Fruit fly (Drosophila melanogaster) whole organism, embryonic: ENCODE results near the gene Gbeta76C.
A peak's percentile ranks its signal among the peaks of the same experiment; 100 is the strongest.

Experiments used
- BEAF-32 ChIP-seq: fragments of 200-800 bp; sonication (Bioruptor generic); optimal IDR thresholded peaks from 3 replicates; lab custom pipeline; 2017; ENCODE audit warnings: missing biosample characterization, missing genetic modification characterization, mild to moderate bottlenecking, moderate library complexity, missing genetic modification reagents
- CG1024 ChIP-seq: fragments of 200-800 bp; sonication (Bioruptor generic); IDR thresholded peaks from 2 replicates; pipeline ENCODE4 v1.3.6; 2022; ENCODE audit warnings: missing biosample characterization, missing genetic modification characterization
- CG10959 ChIP-seq: fragments of 200-800 bp; sonication (Bioruptor generic); IDR thresholded peaks from 2 replicates; pipeline ENCODE4 v1.3.6; 2022; ENCODE audit warnings: missing biosample characterization, missing genetic modification characterization
- CG10979 ChIP-seq: fragments of 200-800 bp; sonication (Bioruptor generic); optimal IDR thresholded peaks from 2 replicates; lab custom pipeline; 2018; ENCODE audit warnings: missing biosample characterization, mild to moderate bottlenecking, missing genetic modification characterization, moderate library complexity
- CG11695 ChIP-seq: fragments of 200-800 bp; sonication (Bioruptor generic); IDR thresholded peaks from 3 replicates; pipeline ENCODE4 v1.3.6; 2022; ENCODE audit warnings: missing biosample characterization, missing genetic modification characterization
- CG12236 ChIP-seq: fragments of 200-800 bp; sonication (Bioruptor generic); optimal IDR thresholded peaks from 2 replicates; lab custom pipeline; 2016; ENCODE audit warnings: missing biosample characterization, missing genetic modification characterization
- CG13287 ChIP-seq: fragments of 200-800 bp; sonication (Bioruptor generic); IDR thresholded peaks from 2 replicates; pipeline ENCODE4 v1.3.6; 2022; ENCODE audit warnings: missing biosample characterization, missing genetic modification characterization; ENCODE audit not compliant: partially characterized antibody
- CG13624 ChIP-seq: fragments of 200-800 bp; sonication (Bioruptor generic); optimal IDR thresholded peaks from 2 replicates; lab custom pipeline; 2016; ENCODE audit warnings: missing biosample characterization, missing genetic modification characterization
- CG17359 ChIP-seq: fragments of 200-800 bp; sonication (Bioruptor generic); optimal IDR thresholded peaks from 3 replicates; lab custom pipeline; 2018; ENCODE audit warnings: missing biosample characterization, mild to moderate bottlenecking, missing genetic modification characterization, moderate library complexity
- CG17568 ChIP-seq: fragments of 200-800 bp; sonication (Bioruptor generic); optimal IDR thresholded peaks from 2 replicates; lab custom pipeline; 2018; ENCODE audit warnings: missing biosample characterization, mild to moderate bottlenecking, missing genetic modification characterization, moderate library complexity
- CG18599 ChIP-seq: fragments of 200-800 bp; sonication (Bioruptor generic); optimal IDR thresholded peaks from 3 replicates; lab custom pipeline; 2017; ENCODE audit warnings: missing biosample characterization, missing genetic modification characterization, mild to moderate bottlenecking, moderate library complexity, missing genetic modification reagents
- CG30403 ChIP-seq: fragments of 200-800 bp; sonication (Bioruptor generic); optimal IDR thresholded peaks from 3 replicates; lab custom pipeline; 2016; ENCODE audit warnings: missing biosample characterization, missing genetic modification characterization
- CG31441 ChIP-seq: fragments of 200-800 bp; sonication (Bioruptor generic); IDR thresholded peaks from 2 replicates; pipeline ENCODE4 v1.3.6; 2022; ENCODE audit warnings: missing biosample characterization, missing genetic modification characterization
- CG32772 ChIP-seq: fragments of 200-800 bp; sonication (Bioruptor generic); IDR thresholded peaks from 2 replicates; pipeline ENCODE4 v1.3.6; 2022; ENCODE audit warnings: missing biosample characterization, missing genetic modification characterization
- CG4404 ChIP-seq: fragments of 200-800 bp; sonication (Bioruptor generic); IDR thresholded peaks from 2 replicates; pipeline ENCODE4 v1.3.6; 2022; ENCODE audit warnings: missing biosample characterization, missing genetic modification characterization
- CG6689 ChIP-seq: fragments of 200-800 bp; sonication (Bioruptor generic); IDR thresholded peaks from 2 replicates; pipeline ENCODE4 v1.3.6; 2022; ENCODE audit warnings: missing biosample characterization, missing genetic modification characterization
- CG7745 ChIP-seq: fragments of 200-800 bp; sonication (Bioruptor generic); optimal IDR thresholded peaks from 2 replicates; lab custom pipeline; 2018; ENCODE audit warnings: missing biosample characterization, mild to moderate bottlenecking, missing genetic modification characterization, moderate library complexity
- CG7786 ChIP-seq: fragments of 200-800 bp; sonication (Bioruptor generic); optimal IDR thresholded peaks from 2 replicates; lab custom pipeline; 2016; ENCODE audit warnings: missing biosample characterization, missing genetic modification characterization
- CG8478 ChIP-seq: fragments of >200 bp; optimal IDR thresholded peaks from 2 replicates; lab custom pipeline; 2018
- CG8765 ChIP-seq: fragments of 200-800 bp; sonication (Bioruptor generic); IDR thresholded peaks from 2 replicates; pipeline ENCODE4 v1.3.6; 2022; ENCODE audit warnings: missing biosample characterization, missing genetic modification characterization
- CG9727 ChIP-seq: fragments of 200-800 bp; sonication (Bioruptor generic); optimal IDR thresholded peaks from 3 replicates; lab custom pipeline; 2017; ENCODE audit warnings: missing biosample characterization, mild to moderate bottlenecking, missing genetic modification characterization
- CG9797 ChIP-seq: fragments of 200-800 bp; sonication (Bioruptor generic); optimal IDR thresholded peaks from 3 replicates; lab custom pipeline; 2018; ENCODE audit warnings: missing biosample characterization, mild to moderate bottlenecking, missing genetic modification characterization
- HLH54F ChIP-seq: fragments of 200-800 bp; sonication (Bioruptor generic); optimal IDR thresholded peaks from 3 replicates; lab custom pipeline; 2016; ENCODE audit warnings: missing biosample characterization, missing genetic modification characterization
- HLHmδ ChIP-seq: fragments of 200-800 bp; sonication (Bioruptor generic); optimal IDR thresholded peaks from 2 replicates; lab custom pipeline; 2018; ENCODE audit warnings: missing biosample characterization, mild to moderate bottlenecking, missing genetic modification characterization, moderate library complexity
- HmgD ChIP-seq: fragments of 200-800 bp; sonication (Bioruptor generic); optimal IDR thresholded peaks from 3 replicates; lab custom pipeline; 2016; ENCODE audit warnings: missing biosample characterization, missing genetic modification characterization
- Max ChIP-seq: fragments of 200-800 bp; sonication (Bioruptor generic); optimal IDR thresholded peaks from 2 replicates; lab custom pipeline; 2016; ENCODE audit warnings: missing biosample characterization, mild to moderate bottlenecking, missing genetic modification characterization
- Myb ChIP-seq: fragments of 200-800 bp; sonication (Bioruptor generic); optimal IDR thresholded peaks from 2 replicates; lab custom pipeline; 2016; ENCODE audit warnings: missing biosample characterization, missing genetic modification characterization
- Rfx ChIP-seq: fragments of 200-800 bp; sonication (Bioruptor generic); IDR thresholded peaks from 2 replicates; pipeline ENCODE4 v1.3.6; 2022; ENCODE audit warnings: missing biosample characterization, missing genetic modification characterization
- Sry-β ChIP-seq: fragments of 200-800 bp; sonication (Bioruptor generic); optimal IDR thresholded peaks from 2 replicates; lab custom pipeline; 2018; ENCODE audit warnings: missing biosample characterization, mild to moderate bottlenecking, missing genetic modification characterization, moderate library complexity
- Vsx1 ChIP-seq: fragments of 200-800 bp; sonication (Bioruptor generic); optimal IDR thresholded peaks from 2 replicates; lab custom pipeline; 2017; ENCODE audit warnings: missing biosample characterization, mild to moderate bottlenecking, missing genetic modification characterization, missing genetic modification reagents
- ac ChIP-seq: fragments of 200-800 bp; sonication (Bioruptor generic); optimal IDR thresholded peaks from 3 replicates; lab custom pipeline; 2017; ENCODE audit warnings: missing biosample characterization, mild to moderate bottlenecking, missing genetic modification characterization
- btn ChIP-seq: fragments of 200-800 bp; sonication (Bioruptor generic); optimal IDR thresholded peaks from 2 replicates; lab custom pipeline; 2016; ENCODE audit warnings: missing biosample characterization, missing genetic modification characterization
- emc ChIP-seq: fragments of 200-800 bp; sonication (Bioruptor generic); optimal IDR thresholded peaks from 2 replicates; lab custom pipeline; 2016; ENCODE audit warnings: missing biosample characterization, missing genetic modification characterization
- exex ChIP-seq: fragments of 200-800 bp; sonication (Bioruptor generic); optimal IDR thresholded peaks from 4 replicates; lab custom pipeline; 2018; ENCODE audit warnings: missing biosample characterization, mild to moderate bottlenecking, missing genetic modification characterization, moderate library complexity
- ftz-f1 ChIP-seq: fragments of 200-800 bp; sonication (Bioruptor generic); optimal IDR thresholded peaks from 2 replicates; lab custom pipeline; 2016; ENCODE audit warnings: missing biosample characterization, missing genetic modification characterization
- gem ChIP-seq: fragments of 200-800 bp; sonication (Bioruptor generic); optimal IDR thresholded peaks from 2 replicates; lab custom pipeline; 2019; ENCODE audit warnings: missing biosample characterization, mild to moderate bottlenecking, missing genetic modification characterization, moderate library complexity
- gfzf ChIP-seq: fragments of 200-800 bp; sonication (Bioruptor generic); optimal IDR thresholded peaks from 2 replicates; lab custom pipeline; 2016; ENCODE audit warnings: missing biosample characterization, mild to moderate bottlenecking, missing genetic modification characterization, moderate library complexity
- hkb ChIP-seq, 2 experiments: fragments of 200-800 bp in 1 of 2; fragments of >200 bp in 1 of 2; sonication (Bioruptor generic) in 1 of 2; IDR thresholded peaks in 1 of 2; optimal IDR thresholded peaks in 1 of 2; 2 replicates each; pipeline versions ENCODE4 v1.3.6 to Lab custom; 2017 to 2022; ENCODE audit warnings: missing biosample characterization in 1 of 2, missing genetic modification characterization in 1 of 2
- jing ChIP-seq: fragments of 200-800 bp; sonication (Bioruptor generic); optimal IDR thresholded peaks from 2 replicates; lab custom pipeline; 2018; ENCODE audit warnings: missing biosample characterization, mild to moderate bottlenecking, missing genetic modification characterization
- maf-S ChIP-seq: fragments of 200-800 bp; sonication (Bioruptor generic); optimal IDR thresholded peaks from 2 replicates; lab custom pipeline; 2016; ENCODE audit warnings: missing biosample characterization, missing genetic modification characterization
- nom ChIP-seq: fragments of 200-800 bp; sonication (Bioruptor generic); optimal IDR thresholded peaks from 2 replicates; lab custom pipeline; 2017; ENCODE audit warnings: missing biosample characterization, missing genetic modification characterization, mild to moderate bottlenecking, moderate library complexity, missing genetic modification reagents
- org-1 ChIP-seq: fragments of 200-800 bp; sonication (Bioruptor generic); optimal IDR thresholded peaks from 2 replicates; lab custom pipeline; 2017; ENCODE audit warnings: missing biosample characterization, missing genetic modification characterization
- ranshi ChIP-seq: fragments of 200-800 bp; sonication (Bioruptor generic); IDR thresholded peaks from 2 replicates; pipeline ENCODE4 v1.3.6; 2022; ENCODE audit warnings: missing biosample characterization, missing genetic modification characterization
- sd ChIP-seq: fragments of 200-800 bp; sonication (Bioruptor generic); optimal IDR thresholded peaks from 3 replicates; lab custom pipeline; 2018; ENCODE audit warnings: missing biosample characterization, mild to moderate bottlenecking, missing genetic modification characterization, moderate library complexity
- sim ChIP-seq: fragments of 200-800 bp; sonication (Bioruptor generic); IDR thresholded peaks from 2 replicates; pipeline ENCODE4 v1.3.6; 2022; ENCODE audit warnings: missing biosample characterization, missing genetic modification characterization
- sisA ChIP-seq: fragments of 200-800 bp; sonication (Bioruptor generic); IDR thresholded peaks from 2 replicates; pipeline ENCODE4 v1.3.6; 2022; ENCODE audit warnings: missing biosample characterization, missing genetic modification characterization
- so ChIP-seq: fragments of 200-800 bp; sonication (Bioruptor generic); IDR thresholded peaks from 3 replicates; pipeline ENCODE4 v1.3.6; 2022; ENCODE audit warnings: missing biosample characterization, missing genetic modification characterization
- sqz ChIP-seq: fragments of 200-800 bp; sonication (Bioruptor generic); optimal IDR thresholded peaks from 3 replicates; lab custom pipeline; 2018; ENCODE audit warnings: missing biosample characterization, mild to moderate bottlenecking, missing genetic modification characterization
- vfl ChIP-seq: fragments of 200-800 bp; sonication (Bioruptor generic); optimal IDR thresholded peaks from 2 replicates; lab custom pipeline; 2016; ENCODE audit warnings: missing biosample characterization, missing genetic modification characterization
- wor ChIP-seq: fragments of 200-800 bp; sonication (Bioruptor generic); IDR thresholded peaks from 2 replicates; pipeline ENCODE4 v1.3.6; 2022; ENCODE audit warnings: missing biosample characterization, missing genetic modification characterization

Gbeta76C gene

dm6 chr3L:19650588-19650987 lies 36.8 kb upstream of the Gbeta76C start (continued):
- TF ChIP-seq sim (GFP tag; lab: Robert Waterston, UW) (no peak), maf-S (GFP tag; lab: Kevin White, UChicago) (no peak), sd (tag; lab: Kevin White, UChicago) (no peak), CG17568 (GFP tag; lab: Kevin White, UChicago) (no peak), CG7745 (no peak), HmgD (GFP tag; lab: Kevin White, UChicago) (no peak), CG9797 (GFP tag; lab: Kevin White, UChicago) (no peak), sqz (GFP tag; lab: Kevin White, UChicago) (peak; percentile 25), CG18599 (GFP tag; lab: Kevin White, UChicago) (no peak), emc (GFP tag; lab: Kevin White, UChicago) (no peak), ranshi (GFP tag; lab: Robert Waterston, UW) (no peak), CG7786 (no peak), CG12236 (no peak), vfl (no peak), Sry-β (GFP tag; lab: Kevin White, UChicago) (no peak), sisA (no peak), so (GFP tag; lab: Robert Waterston, UW) (no peak), btn (GFP tag; lab: Kevin White, UChicago) (no peak), CG9727 (GFP tag; lab: Kevin White, UChicago) (no peak), hkb (optimal IDR thresholded peaks at IDR 0.05; lab: Kevin White, UChicago) (no peak), hkb (GFP tag; IDR thresholded peaks at IDR 0.05; lab: Robert Waterston, UW) (no peak), CG17359 (tag; lab: Kevin White, UChicago) (peak; percentile 78), wor (GFP tag; lab: Robert Waterston, UW) (no peak), CG32772 (GFP tag; lab: Robert Waterston, UW) (peak; percentile 81), nom (GFP tag; lab: Kevin White, UChicago) (peak; percentile 77), Rfx (GFP tag; lab: Robert Waterston, UW) (0 out of 2 replicates have a peak, but pooled peaks have one; percentile 13), Vsx1 (GFP tag; lab: Kevin White, UChicago) (no peak), Myb (GFP tag; lab: Kevin White, UChicago) (peak; percentile 20), org-1 (GFP tag; lab: Kevin White, UChicago) (no peak)

- no peak for TF ChIP-seq gfzf (GFP tag; lab: Kevin White, UChicago)
- TF ChIP-seq HLH54F (GFP tag; lab: Kevin White, UChicago) = no peak
- TF ChIP-seq CG4404 (GFP tag; lab: Robert Waterston, UW) = 0 out of 2 replicates have a peak, but pooled peaks have one; percentile 18
- no peak for TF ChIP-seq exex
- no peak for TF ChIP-seq nom (GFP tag; lab: Kevin White, UChicago)
- no peak for TF ChIP-seq Max (GFP tag; lab: Kevin White, UChicago)
- TF ChIP-seq CG10959 (GFP tag; lab: Robert Waterston, UW) = no peak
- TF ChIP-seq CG18599 (GFP tag; lab: Kevin White, UChicago) = no peak
- TF ChIP-seq BEAF-32 (GFP tag; lab: Kevin White, UChicago) = no peak
- no peak for TF ChIP-seq CG8765 (GFP tag; lab: Robert Waterston, UW)
- no peak for TF ChIP-seq gem (tag; lab: Kevin White, UChicago)
- TF ChIP-seq hkb (optimal IDR thresholded peaks at IDR 0.05; lab: Kevin White, UChicago) = no peak
- no peak for TF ChIP-seq hkb (GFP tag; IDR thresholded peaks at IDR 0.05; lab: Robert Waterston, UW)
- TF ChIP-seq CG1024 = no peak
- no peak for TF ChIP-seq CG10979 (tag; lab: Kevin White, UChicago)
- no peak for TF ChIP-seq CG31441 (GFP tag; lab: Robert Waterston, UW)
- no peak for TF ChIP-seq CG11695
- TF ChIP-seq CG30403 (GFP tag; lab: Kevin White, UChicago) = no peak
- TF ChIP-seq CG13287 (GFP tag; lab: Robert Waterston, UW) = no peak
- peak; percentile 46 for TF ChIP-seq CG8478
- no peak for TF ChIP-seq ftz-f1 (GFP tag; lab: Kevin White, UChicago)
- no peak for TF ChIP-seq CG13624 (GFP tag; lab: Kevin White, UChicago)
- no peak for TF ChIP-seq jing (GFP tag; lab: Kevin White, UChicago)
- TF ChIP-seq ac (GFP tag; lab: Kevin White, UChicago) = no peak
- TF ChIP-seq CG32772 (GFP tag; lab: Robert Waterston, UW) = no peak
- TF ChIP-seq CG6689 = no peak
- no peak for TF ChIP-seq Sry-β (GFP tag; lab: Kevin White, UChicago)
- TF ChIP-seq HLHmδ (GFP tag; lab: Kevin White, UChicago) = no peak
Measured at dm6 chr3L:19653470-19653869, 34.0 kb upstream of the Gbeta76C start.
